Worm (Caenorhabditis elegans): Measurements from ENCODE around the gene C56E6.2.

The C56E6.2 gene

DNA sequence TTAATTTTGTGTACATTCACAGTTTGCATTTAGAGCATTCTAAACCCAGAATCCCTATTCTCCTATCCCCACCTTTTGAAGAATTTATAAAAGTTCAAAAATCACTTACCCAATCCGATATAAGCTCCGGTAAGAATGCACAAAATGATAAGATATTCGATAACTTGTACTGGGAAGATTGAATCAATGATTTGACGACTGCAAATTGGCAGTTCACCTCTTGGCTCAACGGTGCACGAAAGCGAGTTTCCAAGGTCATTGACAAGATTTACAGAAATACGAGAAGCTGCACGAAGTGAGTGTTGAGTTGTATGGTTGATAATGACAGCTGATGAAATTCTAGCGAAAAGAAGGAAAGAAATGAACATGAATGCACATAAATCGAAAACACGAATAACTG, 35.6 kb downstream of the C56E6.2 start:
- no peak for TF ChIP-seq B0261.1 (tag; optimal IDR thresholded peaks at IDR 0.05)
- TF ChIP-seq ztf-22 (GFP tag; optimal IDR thresholded peaks at IDR 0.05), result no peak
- no peak for TF ChIP-seq nfya-2 (GFP tag; IDR thresholded peaks at IDR 0.05)

DNA sequence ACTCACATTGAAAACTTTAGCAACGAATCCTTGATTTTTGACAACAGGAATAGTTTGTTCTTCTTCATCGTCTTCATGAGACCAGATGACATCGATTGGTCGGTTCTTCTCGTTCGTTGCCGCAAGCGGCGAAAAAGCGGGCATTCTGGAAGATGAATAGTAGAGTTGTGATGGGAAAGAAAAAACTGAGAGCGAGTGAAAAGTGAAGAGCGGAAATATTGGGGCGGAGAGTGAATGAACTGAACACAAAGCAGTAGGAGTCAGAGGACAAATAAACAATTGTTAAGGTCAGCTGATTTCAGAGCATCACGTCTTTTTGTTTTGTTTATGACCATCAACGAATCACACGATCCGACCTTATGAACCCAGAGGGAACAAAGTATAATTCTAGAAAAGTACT, 36.6 kb downstream of the C56E6.2 start, which contains the start of gene F18C5.10:
Gene F18C5.10, minus strand, starts transcription at position 145 of the 400 bp plus-strand sequence.
- TF ChIP-seq tbx-9 (tag; optimal IDR thresholded peaks at IDR 0.05; ENCODE audit: borderline replicate concordance) (no peak), ets-4 (GFP tag; optimal IDR thresholded peaks at IDR 0.05) (no peak), F10E7.11 (tag; optimal IDR thresholded peaks at IDR 0.05) (no peak), B0019.2 (GFP tag; conservative IDR thresholded peaks at IDR 0.05) (no peak), attf-5 (GFP tag; optimal IDR thresholded peaks at IDR 0.05) (no peak), zim-3 (tag; optimal IDR thresholded peaks at IDR 0.05) (no peak), ama-1 (optimal IDR thresholded peaks at IDR 0.05) (peak; percentile 89), ama-1 (GFP tag; optimal IDR thresholded peaks at IDR 0.05) (no peak), hsf-1 (GFP tag; IDR thresholded peaks at IDR 0.05) (0 out of 2 replicates have a peak, but pooled peaks have one; percentile 47), cebp-1 (GFP tag; IDR thresholded peaks at IDR 0.05) (no peak), cebp-1 (tag; optimal IDR thresholded peaks at IDR 0.05) (peak; percentile 45), let-526 (GFP tag; IDR thresholded peaks at IDR 0.05) (0 out of 2 replicates have a peak, but pooled peaks have one; percentile 47)

DNA sequence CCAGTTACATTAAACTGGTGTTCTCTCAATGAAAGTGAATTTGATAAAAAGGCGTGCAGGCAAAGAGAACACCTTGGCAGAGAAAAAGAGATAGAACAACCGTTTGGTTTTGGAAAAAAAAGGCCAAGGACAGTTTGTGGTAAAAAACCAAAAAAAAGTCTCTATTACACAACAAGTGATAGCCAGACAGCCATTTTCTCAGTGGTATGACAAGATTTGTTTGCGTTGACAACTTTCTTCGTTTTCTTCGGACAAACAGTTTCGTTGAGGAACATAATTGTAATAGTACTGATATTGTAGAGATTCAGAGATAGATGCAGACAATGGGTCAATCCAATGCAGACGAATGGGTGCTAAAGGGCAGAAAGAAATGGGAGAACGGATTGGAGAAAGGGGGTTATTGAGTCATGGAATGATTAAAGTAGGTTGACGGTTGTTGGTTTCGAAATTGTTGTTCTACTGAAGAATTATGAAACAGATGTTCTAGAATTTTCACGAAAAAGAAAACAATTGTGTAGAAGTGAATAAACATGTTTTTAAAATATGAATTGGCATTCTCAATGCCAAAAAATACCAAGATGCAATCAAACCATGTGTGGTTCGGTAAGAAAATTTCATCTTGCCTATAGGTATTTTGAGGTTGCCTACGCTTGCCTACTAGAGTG, 37.6 kb downstream of the C56E6.2 start:
- TF ChIP-seq nhr-27 (tag; optimal IDR thresholded peaks at IDR 0.05) (no peak), dox-1 (GFP tag; IDR thresholded peaks at IDR 0.05) (0 out of 2 replicates have a peak, but pooled peaks have one; percentile 27), ama-1 (optimal IDR thresholded peaks at IDR 0.05) (peak; percentile 12), ama-1 (GFP tag; optimal IDR thresholded peaks at IDR 0.05) (no peak), lin-40 (tag; optimal IDR thresholded peaks at IDR 0.05) (peak; percentile 80), ztf-26 (tag; optimal IDR thresholded peaks at IDR 0.05) (peak; percentile 73), cebp-1 (GFP tag; IDR thresholded peaks at IDR 0.05) (peak; percentile 55), cebp-1 (tag; optimal IDR thresholded peaks at IDR 0.05) (peak; percentile 79), ztf-6 (GFP tag; IDR thresholded peaks at IDR 0.05) (no peak), hmg-1.2 (GFP tag; IDR thresholded peaks at IDR 0.05) (peak; percentile 67; the same call in 1 of the 2 replicates)

DNA sequence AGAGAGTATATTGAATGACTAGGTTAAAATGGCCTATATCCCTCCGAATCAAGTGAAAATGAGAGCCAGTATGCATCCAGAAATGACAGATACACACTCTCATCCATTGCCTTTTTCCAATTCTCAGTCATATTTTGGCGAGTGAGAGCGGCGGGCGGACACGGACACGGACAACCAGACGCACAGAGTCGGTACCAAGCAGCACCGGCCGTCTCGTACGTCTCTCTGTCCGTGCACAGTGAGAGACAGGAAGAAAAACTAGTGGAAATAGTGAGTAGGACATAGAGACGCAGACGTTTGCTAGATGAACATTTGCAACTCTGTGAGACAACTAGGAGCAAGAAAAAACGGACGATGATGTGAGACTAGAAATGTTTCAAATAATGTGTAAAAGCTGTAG, 38.5 kb downstream of the C56E6.2 start:
- TF ChIP-seq cebp-1 (GFP tag; IDR thresholded peaks at IDR 0.05) (no peak), cebp-1 (tag; optimal IDR thresholded peaks at IDR 0.05) (peak; percentile 46), attf-5 (GFP tag; optimal IDR thresholded peaks at IDR 0.05) (peak; percentile 16), hmg-1.2 (GFP tag; IDR thresholded peaks at IDR 0.05) (peak; percentile 87), Y53G8AR.9 (GFP tag; conservative IDR thresholded peaks at IDR 0.05) (no peak), snpc-4 (GFP tag; optimal IDR thresholded peaks at IDR 0.05) (no peak), snpc-4 (tag; optimal IDR thresholded peaks at IDR 0.05) (peak in 1 of 4 experiments; percentile 48), ztf-25 (GFP tag; IDR thresholded peaks at IDR 0.05) (no peak), mcd-1 (GFP tag; IDR thresholded peaks at IDR 0.05) (0 out of 2 replicates have a peak, but pooled peaks have one; percentile 8), ztf-26 (tag; optimal IDR thresholded peaks at IDR 0.05) (no peak), attf-6 (GFP tag; IDR thresholded peaks at IDR 0.05) (no peak), zim-3 (tag; optimal IDR thresholded peaks at IDR 0.05) (no peak), lag-1 (GFP tag; IDR thresholded peaks at IDR 0.05) (no peak), hlh-26 (GFP tag; conservative IDR thresholded peaks at IDR 0.05) (no peak), let-607 (tag; optimal IDR thresholded peaks at IDR 0.05) (no peak), ZK185.1 (tag; optimal IDR thresholded peaks at IDR 0.05; ENCODE audit: poor library complexity, severe bottlenecking) (peak; percentile 10), nfyb-1 (GFP tag; IDR thresholded peaks at IDR 0.05) (0 out of 2 replicates have a peak, but pooled peaks have one; percentile 22), lin-35 (GFP tag; optimal IDR thresholded peaks at IDR 0.05) (peak in 1 of 3 experiments; percentile 18), zfh-2 (GFP tag; conservative IDR thresholded peaks at IDR 0.05) (peak; percentile 49), ekl-4 (GFP tag; IDR thresholded peaks at IDR 0.05) (no peak), somi-1 (GFP tag; optimal IDR thresholded peaks at IDR 0.05) (no peak), ets-4 (GFP tag; optimal IDR thresholded peaks at IDR 0.05) (no peak), nhr-80 (tag; optimal IDR thresholded peaks at IDR 0.05) (peak; percentile 44), tbp1 (GFP tag; optimal IDR thresholded peaks at IDR 0.05) (peak; percentile 11), B0035.1 (tag; optimal IDR thresholded peaks at IDR 0.05) (no peak), sptf-2 (GFP tag; optimal IDR thresholded peaks at IDR 0.05) (no peak), F22D6.2 (tag; optimal IDR thresholded peaks at IDR 0.05) (no peak)
